Fruit fly (Drosophila melanogaster) whole organism, embryonic: ENCODE results near the gene Glut3.
A peak's percentile ranks its signal among the peaks of the same experiment; 100 is the strongest.

Experiments used
- Asciz ChIP-seq: fragments of 200-800 bp; sonication (Bioruptor generic); optimal IDR thresholded peaks from 2 replicates; lab custom pipeline; 2017; ENCODE audit warnings: missing biosample characterization, mild to moderate bottlenecking, missing genetic modification characterization, missing genetic modification reagents
- CG10543 ChIP-seq: fragments of 200-800 bp; sonication (Bioruptor generic); optimal IDR thresholded peaks from 3 replicates; lab custom pipeline; 2017; ENCODE audit warnings: missing biosample characterization, mild to moderate bottlenecking, missing genetic modification characterization, moderate library complexity
- CG10979 ChIP-seq: fragments of 200-800 bp; sonication (Bioruptor generic); optimal IDR thresholded peaks from 2 replicates; lab custom pipeline; 2018; ENCODE audit warnings: missing biosample characterization, mild to moderate bottlenecking, missing genetic modification characterization, moderate library complexity
- CG11247 ChIP-seq: fragments of 200-800 bp; sonication (Bioruptor generic); IDR thresholded peaks from 2 replicates; pipeline ENCODE4 v1.3.6; 2022; ENCODE audit warnings: missing biosample characterization, missing genetic modification characterization
- CG11456 ChIP-seq: fragments of 200-800 bp; sonication (Bioruptor generic); IDR thresholded peaks from 3 replicates; pipeline ENCODE4 v1.3.6; 2022; ENCODE audit warnings: missing biosample characterization, missing genetic modification characterization
- CG12744 ChIP-seq: fragments of 200-800 bp; sonication (Bioruptor generic); optimal IDR thresholded peaks from 2 replicates; lab custom pipeline; 2016; ENCODE audit warnings: missing biosample characterization, missing genetic modification characterization
- CG17186 ChIP-seq: fragments of 200-800 bp; sonication (Bioruptor generic); optimal IDR thresholded peaks from 3 replicates; lab custom pipeline; 2017; ENCODE audit warnings: missing biosample characterization, missing genetic modification reagents, missing genetic modification characterization
- CG1832 ChIP-seq: fragments of 200-800 bp; sonication (Bioruptor generic); optimal IDR thresholded peaks from 2 replicates; lab custom pipeline; 2017; ENCODE audit warnings: missing biosample characterization, mild to moderate bottlenecking, missing genetic modification characterization, inconsistent platforms
- CG2116 ChIP-seq: fragments of 200-800 bp; sonication (Bioruptor generic); optimal IDR thresholded peaks from 3 replicates; lab custom pipeline; 2018; ENCODE audit warnings: missing biosample characterization, mild to moderate bottlenecking, missing genetic modification characterization
- CG2712 ChIP-seq: fragments of 200-800 bp; optimal IDR thresholded peaks from 3 replicates; lab custom pipeline; 2019; ENCODE audit warnings: missing biosample characterization, mild to moderate bottlenecking, missing genetic modification characterization, moderate library complexity
- CG30020 ChIP-seq: fragments of 200-800 bp; optimal IDR thresholded peaks from 2 replicates; lab custom pipeline; 2019; ENCODE audit warnings: missing biosample characterization, mild to moderate bottlenecking, missing genetic modification characterization, moderate library complexity
- CG6254 ChIP-seq: fragments of 200-800 bp; sonication (Bioruptor generic); optimal IDR thresholded peaks from 3 replicates; lab custom pipeline; 2017; ENCODE audit warnings: mild to moderate bottlenecking, missing biosample characterization, missing genetic modification reagents, missing genetic modification characterization
- CG7357 ChIP-seq: fragments of 200-800 bp; sonication (Bioruptor generic); IDR thresholded peaks from 3 replicates; pipeline ENCODE4 v1.3.6; 2022; ENCODE audit warnings: missing biosample characterization, missing genetic modification characterization
- CG8089 ChIP-seq: fragments of 200-800 bp; sonication (Bioruptor generic); optimal IDR thresholded peaks from 3 replicates; lab custom pipeline; 2016; ENCODE audit warnings: missing biosample characterization, missing genetic modification characterization
- CG8359 ChIP-seq: fragments of 200-800 bp; sonication (Bioruptor generic); optimal IDR thresholded peaks from 2 replicates; lab custom pipeline; 2017; ENCODE audit warnings: missing biosample characterization, mild to moderate bottlenecking, missing genetic modification characterization, borderline replicate concordance
- CG8944 ChIP-seq: fragments of 200-800 bp; sonication (Bioruptor generic); optimal IDR thresholded peaks from 3 replicates; lab custom pipeline; 2016; ENCODE audit warnings: missing biosample characterization, missing genetic modification characterization
- CG9609 ChIP-seq: fragments of 200-800 bp; sonication (Bioruptor generic); optimal IDR thresholded peaks from 3 replicates; lab custom pipeline; 2016; ENCODE audit warnings: missing biosample characterization, missing genetic modification characterization
- Hsf ChIP-seq: fragments of 200-800 bp; sonication (Bioruptor generic); optimal IDR thresholded peaks from 3 replicates; lab custom pipeline; 2016; ENCODE audit warnings: missing biosample characterization, missing genetic modification characterization
- Lim3 ChIP-seq: fragments of 200-800 bp; sonication (Bioruptor generic); IDR thresholded peaks from 2 replicates; pipeline ENCODE4 v1.3.6; 2022; ENCODE audit warnings: missing biosample characterization, missing genetic modification characterization
- Lpt ChIP-seq: fragments of >200 bp; optimal IDR thresholded peaks from 2 replicates; lab custom pipeline; 2018; ENCODE audit warnings: missing biosample characterization, missing genetic modification characterization
- Med ChIP-seq: fragments of 200-800 bp; sonication (Bioruptor generic); peaks from one replicate; lab custom pipeline; 2016; ENCODE audit warnings: missing biosample characterization, missing genetic modification characterization, mild to moderate bottlenecking, inconsistent platforms, moderate library complexity
- NFAT ChIP-seq: fragments of 200-800 bp; sonication (Bioruptor generic); IDR thresholded peaks from 2 replicates; pipeline ENCODE4 v1.3.6; 2022; ENCODE audit warnings: missing biosample characterization, missing genetic modification characterization
- Opbp ChIP-seq: fragments of 200-800 bp; sonication (Bioruptor generic); IDR thresholded peaks from 3 replicates; pipeline ENCODE4 v1.3.6; 2022; ENCODE audit warnings: missing biosample characterization, missing genetic modification characterization; ENCODE audit not compliant: partially characterized antibody
- Ptx1 ChIP-seq: fragments of 200-800 bp; sonication (Bioruptor generic); IDR thresholded peaks from 2 replicates; pipeline ENCODE4 v1.3.6; 2022; ENCODE audit warnings: missing biosample characterization, missing genetic modification characterization
- Rfx ChIP-seq: fragments of 200-800 bp; sonication (Bioruptor generic); IDR thresholded peaks from 2 replicates; pipeline ENCODE4 v1.3.6; 2022; ENCODE audit warnings: missing biosample characterization, missing genetic modification characterization
- Scr ChIP-seq: fragments of 200-800 bp; sonication (Bioruptor generic); IDR thresholded peaks from 2 replicates; pipeline ENCODE4 v1.3.6; 2022; ENCODE audit warnings: missing biosample characterization, missing genetic modification characterization; ENCODE audit not compliant: partially characterized antibody
- Trl ChIP-seq, 3 experiments: fragments of >200 bp in 2 of 3; fragments of 200-800 bp in 1 of 3; sonication (Bioruptor generic) in 1 of 3; optimal IDR thresholded peaks; 2 replicates in 1 of 3; 3 replicates in 2 of 3; lab custom pipeline; 2016 to 2017; ENCODE audit warnings: missing biosample characterization in 1 of 3, missing genetic modification characterization in 1 of 3
- aop ChIP-seq: fragments of 200-800 bp; sonication (Bioruptor generic); IDR thresholded peaks from 2 replicates; pipeline ENCODE4 v1.3.6; 2022; ENCODE audit warnings: missing biosample characterization, missing genetic modification characterization
- bcd ChIP-seq: fragments of 200-800 bp; sonication (Bioruptor generic); optimal IDR thresholded peaks from 2 replicates; lab custom pipeline; 2017; ENCODE audit warnings: missing biosample characterization, mild to moderate bottlenecking, missing genetic modification characterization
- cad ChIP-seq: fragments of >200 bp; optimal IDR thresholded peaks from 2 replicates; lab custom pipeline; 2017; ENCODE audit warnings: missing biosample characterization, missing genetic modification characterization
- crol ChIP-seq: fragments of 200-800 bp; sonication (Bioruptor generic); IDR thresholded peaks from 2 replicates; pipeline ENCODE4 v1.3.6; 2022; ENCODE audit warnings: missing biosample characterization, missing genetic modification characterization
- fd96Cb ChIP-seq: fragments of 200-800 bp; sonication (Bioruptor generic); optimal IDR thresholded peaks from 2 replicates; lab custom pipeline; 2018; ENCODE audit warnings: missing biosample characterization, mild to moderate bottlenecking, missing genetic modification characterization, moderate library complexity
- gce ChIP-seq: fragments of 200-800 bp; sonication (Bioruptor generic); IDR thresholded peaks from 3 replicates; pipeline ENCODE4 v1.3.6; 2022; ENCODE audit warnings: missing biosample characterization, missing genetic modification characterization
- gem ChIP-seq: fragments of 200-800 bp; sonication (Bioruptor generic); optimal IDR thresholded peaks from 2 replicates; lab custom pipeline; 2019; ENCODE audit warnings: missing biosample characterization, mild to moderate bottlenecking, missing genetic modification characterization, moderate library complexity
- gsb-n ChIP-seq: fragments of 200-800 bp; sonication (Bioruptor generic); optimal IDR thresholded peaks from 3 replicates; lab custom pipeline; 2018; ENCODE audit warnings: missing biosample characterization, mild to moderate bottlenecking, missing genetic modification characterization
- hbn ChIP-seq: fragments of 200-800 bp; sonication (Bioruptor generic); IDR thresholded peaks from 2 replicates; pipeline ENCODE4 v1.3.6; 2022; ENCODE audit warnings: missing biosample characterization, missing genetic modification characterization; ENCODE audit not compliant: partially characterized antibody
- hth ChIP-seq: fragments of >200 bp; optimal IDR thresholded peaks from 2 replicates; lab custom pipeline; 2017; ENCODE audit warnings: inconsistent platforms
- kni ChIP-seq: fragments of 200-800 bp; sonication (Bioruptor generic); optimal IDR thresholded peaks from 3 replicates; lab custom pipeline; 2017; ENCODE audit warnings: mild to moderate bottlenecking, missing biosample characterization, missing genetic modification reagents, missing genetic modification characterization
- mirr ChIP-seq: fragments of 200-800 bp; sonication (Bioruptor generic); optimal IDR thresholded peaks from 3 replicates; lab custom pipeline; 2018; ENCODE audit warnings: missing biosample characterization, mild to moderate bottlenecking, missing genetic modification characterization
- nerfin-1 ChIP-seq: fragments of 200-800 bp; sonication (Bioruptor generic); optimal IDR thresholded peaks from 3 replicates; lab custom pipeline; 2019; ENCODE audit warnings: missing biosample characterization, mild to moderate bottlenecking, missing genetic modification characterization, moderate library complexity
- oc ChIP-seq: fragments of 200-800 bp; sonication (Bioruptor generic); optimal IDR thresholded peaks from 2 replicates; lab custom pipeline; 2018; ENCODE audit warnings: missing biosample characterization, mild to moderate bottlenecking, missing genetic modification characterization, moderate library complexity
- otp ChIP-seq: fragments of 200-800 bp; sonication (Bioruptor generic); IDR thresholded peaks from 3 replicates; pipeline ENCODE4, ENCODE4 v1.3.6; 2022; ENCODE audit warnings: missing biosample characterization, missing genetic modification characterization
- phol ChIP-seq: fragments of 200-800 bp; sonication (Bioruptor generic); optimal IDR thresholded peaks from 3 replicates; lab custom pipeline; 2018; ENCODE audit warnings: missing biosample characterization, mild to moderate bottlenecking, missing genetic modification characterization, moderate library complexity
- sens-2 ChIP-seq: fragments of 200-800 bp; sonication (Bioruptor generic); IDR thresholded peaks from 2 replicates; pipeline ENCODE4 v1.3.6; 2022; ENCODE audit warnings: missing biosample characterization, missing genetic modification characterization
- seq ChIP-seq: fragments of 200-800 bp; sonication (Bioruptor generic); IDR thresholded peaks from 2 replicates; pipeline ENCODE4 v1.3.6; 2022; ENCODE audit warnings: missing biosample characterization, missing genetic modification characterization
- sqz ChIP-seq: fragments of 200-800 bp; sonication (Bioruptor generic); optimal IDR thresholded peaks from 3 replicates; lab custom pipeline; 2018; ENCODE audit warnings: missing biosample characterization, mild to moderate bottlenecking, missing genetic modification characterization
- ttk ChIP-seq: fragments of 200-800 bp; sonication (Bioruptor generic); IDR thresholded peaks from 2 replicates; pipeline ENCODE4 v2.1.2; 2022; ENCODE audit warnings: missing biosample characterization, missing genetic modification characterization
- twi ChIP-seq: fragments of 200-800 bp; optimal IDR thresholded peaks from 2 replicates; lab custom pipeline; 2019; ENCODE audit warnings: missing biosample characterization, mild to moderate bottlenecking, missing genetic modification characterization, moderate library complexity
- vvl ChIP-seq: fragments of 200-800 bp; sonication (Bioruptor generic); IDR thresholded peaks from 2 replicates; pipeline ENCODE4 v1.3.6; 2022; ENCODE audit warnings: missing biosample characterization, missing genetic modification characterization
- z ChIP-seq: fragments of 200-800 bp; sonication (Bioruptor generic); IDR thresholded peaks from 3 replicates; pipeline ENCODE4 v1.3.6; 2022; ENCODE audit warnings: missing biosample characterization, missing genetic modification characterization
- zen2 ChIP-seq: fragments of 200-800 bp; sonication (Bioruptor generic); IDR thresholded peaks from 3 replicates; pipeline ENCODE4 v1.3.6; 2022; ENCODE audit warnings: missing biosample characterization, missing genetic modification characterization; ENCODE audit not compliant: partially characterized antibody

Glut3 gene

dm6 chr3R:16811781-16812207, 23.7 kb downstream of the Glut3 start (continued):
- TF ChIP-seq z (GFP tag; lab: Robert Waterston, UW) (peak; percentile 97), CG9609 (GFP tag; lab: Kevin White, UChicago) (no peak), Ptx1 (no peak), CG2116 (GFP tag; lab: Kevin White, UChicago) (no peak), gem (tag; lab: Kevin White, UChicago) (no peak), CG17186 (GFP tag; lab: Kevin White, UChicago) (no peak), phol (tag; lab: Kevin White, UChicago) (peak; percentile 99), bcd (GFP tag; lab: Kevin White, UChicago) (no peak), CG1832 (GFP tag; lab: Kevin White, UChicago) (peak; percentile 92), CG2712 (tag; lab: Kevin White, UChicago) (peak; percentile 4), CG8089 (GFP tag; lab: Kevin White, UChicago) (no peak), CG12744 (GFP tag; lab: Kevin White, UChicago) (peak; percentile 44), oc (peak; percentile 68), Rfx (GFP tag; lab: Robert Waterston, UW) (peak; percentile 87), gsb-n (tag; lab: Kevin White, UChicago) (peak; percentile 50), Trl (optimal IDR thresholded peaks at IDR 0.05; lab: Kevin White, UChicago) (peak; percentile 60 to 68), Trl (GFP tag; optimal IDR thresholded peaks at IDR 0.05; lab: Kevin White, UChicago) (no peak), Lim3 (no peak), twi (tag; lab: Kevin White, UChicago) (peak; percentile 83), gce (GFP tag; lab: Robert Waterston, UW) (no peak), Asciz (no peak), cad (GFP tag; lab: Kevin White, UChicago) (peak; percentile 99), NFAT (GFP tag; lab: Robert Waterston, UW) (no peak), mirr (GFP tag; lab: Kevin White, UChicago) (peak; percentile 18), Scr (peak; percentile 35; the same call in 1 of the 2 replicates), otp (GFP tag; lab: Robert Waterston, UW) (no peak), CG11247 (GFP tag; lab: Robert Waterston, UW) (no peak), seq (GFP tag; lab: Robert Waterston, UW) (peak; percentile 94), crol (peak; percentile 65), vvl (GFP tag; lab: Robert Waterston, UW) (peak; percentile 31; the same call in 1 of the 2 replicates), hth (lab: Kevin White, UChicago) (peak; percentile 49), CG8944 (no peak), zen2 (peak; percentile 50; the same call in 1 of the 3 replicates), fd96Cb (tag; lab: Kevin White, UChicago) (no peak), aop (no peak), CG8359 (no peak), CG10979 (tag; lab: Kevin White, UChicago) (no peak), kni (peak; percentile 95), sens-2 (GFP tag; lab: Robert Waterston, UW) (0 out of 2 replicates have a peak, but pooled peaks have one; percentile 20), Hsf (GFP tag; lab: Kevin White, UChicago) (no peak), CG11456 (GFP tag; lab: Robert Waterston, UW) (no peak), Lpt (GFP tag; lab: Kevin White, UChicago) (no peak), Med (GFP tag; lab: Kevin White, UChicago) (peak; percentile 74), ttk (GFP tag; lab: Robert Waterston, UW) (peak; percentile 28; the same call in 1 of the 2 replicates), CG10543 (GFP tag; lab: Kevin White, UChicago) (no peak), CG6254 (GFP tag; lab: Kevin White, UChicago) (no peak), CG7357 (GFP tag; lab: Robert Waterston, UW) (no peak), sqz (GFP tag; lab: Kevin White, UChicago) (peak; percentile 58), hbn (GFP tag; lab: Robert Waterston, UW) (no peak), CG30020 (tag; lab: Kevin White, UChicago) (no peak), Opbp (GFP tag; lab: Robert Waterston, UW) (peak; percentile 59; the same call in 2 of the 3 replicates), nerfin-1 (peak; percentile 99)
